Worm (Caenorhabditis elegans) whole organism, mixed stage, embryonic: ENCODE measurements around the gene mdt-1.2.

Experiments used
- ceh-43 ChIP-seq: fragments of 200-800 bp; sonication (Bioruptor generic); optimal IDR thresholded peaks from 2 replicates; lab custom pipeline; 2018; ENCODE audit warnings: mild to moderate bottlenecking, missing genetic modification characterization, moderate library complexity, missing compliant biosample characterization
- ceh-83 ChIP-seq: fragments of 200-800 bp; sonication (Bioruptor generic); optimal IDR thresholded peaks from 2 replicates; lab custom pipeline; 2018; ENCODE audit warnings: mild to moderate bottlenecking, missing genetic modification characterization, missing compliant biosample characterization
- ces-1 ChIP-seq: fragments of 150-350 bp; optimal IDR thresholded peaks from 2 replicates; lab custom pipeline; 2014; ENCODE audit warnings: missing biosample characterization, missing genetic modification reagents, missing genetic modification characterization
- cnd-1 ChIP-seq: fragments of 200-800 bp; sonication (Bioruptor generic); optimal IDR thresholded peaks from 2 replicates; lab custom pipeline; 2018; ENCODE audit warnings: mild to moderate bottlenecking, missing genetic modification characterization, missing compliant biosample characterization
- drap-1 ChIP-seq: fragments of 200-800 bp; sonication (Bioruptor generic); optimal IDR thresholded peaks from 3 replicates; lab custom pipeline; 2018; ENCODE audit warnings: mild to moderate bottlenecking, missing genetic modification characterization, missing compliant biosample characterization
- elt-1 ChIP-seq: sonication (generic microtip); optimal IDR thresholded peaks from 2 replicates; lab custom pipeline; 2017; ENCODE audit warnings: missing genetic modification characterization, mild to moderate bottlenecking, missing compliant biosample characterization, antibody characterized with exemption, moderate library complexity, borderline replicate concordance; ENCODE audit not compliant: insufficient read depth
- elt-3 ChIP-seq: fragments of 150-350 bp; optimal IDR thresholded peaks from 2 replicates; lab custom pipeline; 2014; ENCODE audit warnings: missing biosample characterization, missing genetic modification characterization
- flh-1 ChIP-seq: fragments of 200-800 bp; sonication (Bioruptor generic); optimal IDR thresholded peaks from 2 replicates; lab custom pipeline; 2018; ENCODE audit warnings: mild to moderate bottlenecking, missing genetic modification characterization, moderate library complexity, missing compliant biosample characterization
- hlh-1 ChIP-seq: fragments of 150-350 bp; optimal IDR thresholded peaks from 2 replicates; lab custom pipeline; 2014; ENCODE audit warnings: missing biosample characterization, missing genetic modification reagents, missing genetic modification characterization
- lin-13 ChIP-seq: fragments of 150-350 bp; optimal IDR thresholded peaks from 2 replicates; lab custom pipeline; 2014; ENCODE audit warnings: missing biosample characterization, missing genetic modification characterization
- lin-32 ChIP-seq: fragments of 200-800 bp; sonication (Bioruptor generic); optimal IDR thresholded peaks from 2 replicates; lab custom pipeline; 2018; ENCODE audit warnings: mild to moderate bottlenecking, missing genetic modification characterization, missing compliant biosample characterization
- mab-5 ChIP-seq: fragments of 150-350 bp; optimal IDR thresholded peaks from 2 replicates; lab custom pipeline; 2014; ENCODE audit warnings: missing biosample characterization, missing genetic modification characterization
- mep-1 ChIP-seq: fragments of 150-350 bp; optimal IDR thresholded peaks from 2 replicates; lab custom pipeline; 2017; ENCODE audit warnings: missing biosample characterization, missing genetic modification reagents, missing genetic modification characterization, inconsistent platforms
- mls-2 ChIP-seq: sonication (generic microtip); optimal IDR thresholded peaks from 2 replicates; lab custom pipeline; 2016; ENCODE audit warnings: mild to moderate bottlenecking, missing genetic modification characterization, moderate library complexity, missing compliant biosample characterization
- nhr-12 ChIP-seq: fragments of 150-350 bp; optimal IDR thresholded peaks from 2 replicates; lab custom pipeline; 2014; ENCODE audit warnings: missing biosample characterization, missing genetic modification characterization
- nhr-2 ChIP-seq: fragments of 150-350 bp; optimal IDR thresholded peaks from 2 replicates; lab custom pipeline; 2014; ENCODE audit warnings: missing biosample characterization, missing genetic modification characterization
- nhr-237 ChIP-seq: fragments of 150-350 bp; optimal IDR thresholded peaks from 2 replicates; lab custom pipeline; 2014; ENCODE audit warnings: missing biosample characterization, missing genetic modification characterization
- nhr-28 ChIP-seq: fragments of 150-350 bp; optimal IDR thresholded peaks from 2 replicates; lab custom pipeline; 2014; ENCODE audit warnings: missing biosample characterization, missing genetic modification characterization
- nhr-76 ChIP-seq: sonication (generic microtip); optimal IDR thresholded peaks from 2 replicates; lab custom pipeline; 2017; ENCODE audit warnings: missing biosample characterization, missing genetic modification characterization
- sem-2 ChIP-seq: fragments of 200-800 bp; sonication (Bioruptor generic); optimal IDR thresholded peaks from 2 replicates; lab custom pipeline; 2018; ENCODE audit warnings: mild to moderate bottlenecking, missing genetic modification characterization, missing compliant biosample characterization
- snpc-4 ChIP-seq: fragments of 150-350 bp; optimal IDR thresholded peaks from 2 replicates; lab custom pipeline; 2014; ENCODE audit warnings: missing biosample characterization, missing genetic modification characterization
- sptf-1 ChIP-seq: sonication (generic microtip); optimal IDR thresholded peaks from 2 replicates; lab custom pipeline; 2017; ENCODE audit warnings: mild to moderate bottlenecking, missing genetic modification characterization, moderate library complexity, missing compliant biosample characterization
- tbx-8 ChIP-seq: fragments of 200-800 bp; sonication (Bioruptor generic); optimal IDR thresholded peaks from 2 replicates; lab custom pipeline; 2018; ENCODE audit warnings: mild to moderate bottlenecking, missing genetic modification characterization, moderate library complexity, missing compliant biosample characterization
- unc-120 ChIP-seq: sonication (generic microtip); optimal IDR thresholded peaks from 2 replicates; lab custom pipeline; 2017; ENCODE audit warnings: missing genetic modification characterization, missing compliant biosample characterization; ENCODE audit not compliant: poor library complexity, severe bottlenecking
- unc-39 ChIP-seq: fragments of 150-350 bp; optimal IDR thresholded peaks from 2 replicates; lab custom pipeline; 2014; ENCODE audit warnings: missing biosample characterization, missing genetic modification characterization
- unc-62 ChIP-seq: fragments of 150-350 bp; optimal IDR thresholded peaks from 2 replicates; lab custom pipeline; 2014; ENCODE audit warnings: missing biosample characterization, missing genetic modification reagents, missing genetic modification characterization
- zip-8 ChIP-seq: fragments of 150-350 bp; optimal IDR thresholded peaks from 2 replicates; lab custom pipeline; 2014; ENCODE audit warnings: missing biosample characterization, missing genetic modification characterization
- ztf-11 ChIP-seq: fragments of 150-350 bp; optimal IDR thresholded peaks from 2 replicates; lab custom pipeline; 2014; ENCODE audit warnings: missing biosample characterization, missing genetic modification characterization

Gene mdt-1.2

DNA sequence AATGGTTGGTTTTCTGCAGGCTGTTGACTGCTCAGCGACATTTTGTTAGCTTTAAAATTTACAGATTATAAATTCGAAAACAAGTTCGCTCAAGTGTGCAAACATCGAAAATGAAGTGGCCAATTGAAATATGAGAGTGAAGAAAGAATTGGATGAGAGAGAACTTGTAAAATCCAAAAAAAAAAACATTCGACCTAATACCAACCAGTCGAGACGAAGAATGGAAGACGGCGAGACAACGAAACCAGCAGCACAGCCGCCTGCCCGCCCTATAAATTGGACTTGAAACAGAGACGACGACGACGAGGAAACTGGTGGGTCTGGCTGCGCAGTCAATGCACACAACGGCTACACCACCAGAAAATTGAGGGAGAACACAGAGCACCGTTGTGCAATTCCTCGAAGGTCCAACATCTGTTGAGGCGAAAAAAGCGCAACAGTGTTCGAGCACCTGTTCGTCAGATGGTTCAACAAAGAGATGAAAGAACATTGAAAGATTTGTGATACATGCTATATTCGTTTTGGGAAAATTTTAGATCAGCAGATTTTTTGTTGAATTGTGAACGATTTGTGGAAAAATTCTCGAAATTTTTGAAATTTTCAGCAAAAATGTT is 1.3 kb upstream of the mdt-1.2 start, which contains the start of gene T23C6.4:
T23C6.4 (minus strand) TSS at position 51 of the 614 bp plus-strand sequence.
- no peak for TF ChIP-seq mab-5
- no peak for TF ChIP-seq unc-120 (tag; lab: Kevin White, UChicago)
- peak; percentile 88 for TF ChIP-seq hlh-1 (tag; lab: Kevin White, UChicago)
- TF ChIP-seq cnd-1 (tag; lab: Kevin White, UChicago): peak; percentile 64
- TF ChIP-seq unc-62 (GFP tag; lab: Kevin White, UChicago): no peak
- no peak for TF ChIP-seq nhr-76 (tag; lab: Kevin White, UChicago)
- no peak for TF ChIP-seq sem-2 (GFP tag; lab: Kevin White, UChicago)
- no peak for TF ChIP-seq nhr-28 (tag; lab: Kevin White, UChicago)
- peak; percentile 89 for TF ChIP-seq lin-32 (GFP tag; lab: Kevin White, UChicago)

DNA sequence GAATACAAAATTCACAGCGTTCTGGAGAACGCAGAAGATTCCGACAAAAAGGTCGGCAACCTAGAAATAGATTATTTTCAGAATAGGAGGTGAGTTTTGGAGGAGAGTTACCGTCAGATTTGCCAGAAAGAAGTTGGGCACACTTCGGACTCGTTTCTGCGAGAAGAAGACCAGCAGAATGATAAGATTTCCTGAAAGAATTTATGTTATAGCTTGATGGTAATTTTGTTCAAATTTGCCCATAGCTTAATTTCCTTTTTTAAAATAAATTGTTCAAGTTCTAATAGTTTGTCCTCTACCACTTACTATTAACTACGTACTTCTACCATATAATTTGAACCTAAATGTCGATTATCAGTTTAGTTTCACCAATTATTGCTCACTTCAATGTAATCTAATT is 5.8 kb downstream of the mdt-1.2 start:
- TF ChIP-seq nhr-12: no peak
- TF ChIP-seq, all 35 proteins: peak for 0

DNA sequence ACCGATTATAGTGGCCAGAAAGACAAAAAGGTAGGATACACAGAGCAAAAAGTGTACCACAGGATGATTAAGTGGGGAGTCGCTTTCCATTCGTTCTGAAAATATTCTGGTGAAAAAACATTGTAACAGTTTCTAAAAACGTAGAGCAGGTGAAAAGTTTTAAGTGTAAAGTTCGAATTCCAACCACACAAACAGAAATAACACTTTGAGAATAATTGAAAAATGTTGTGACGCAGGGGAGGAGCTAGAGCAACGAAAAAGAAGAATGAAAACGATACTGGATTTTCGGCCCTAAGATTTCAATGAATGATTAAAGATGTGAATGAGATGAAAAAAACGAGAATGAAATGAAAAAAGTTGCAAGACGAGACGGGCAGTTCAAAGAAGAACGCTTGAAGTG is 6.5 kb downstream of the mdt-1.2 start, which contains the start of gene npr-21:
npr-21 (minus strand) TSS at position 101 of the 400 bp plus-strand sequence.
- no peak for TF ChIP-seq unc-39
- TF ChIP-seq elt-1 (tag; lab: Kevin White, UChicago): no peak
- no peak for TF ChIP-seq lin-32 (GFP tag; lab: Kevin White, UChicago)
- no peak for TF ChIP-seq unc-62 (GFP tag; lab: Kevin White, UChicago)
- TF ChIP-seq nhr-12: no peak
- TF ChIP-seq snpc-4 (tag; lab: Kevin White, UChicago): no peak
- TF ChIP-seq mab-5: no peak
- TF ChIP-seq ceh-83 (GFP tag; lab: Kevin White, UChicago): no peak
- TF ChIP-seq tbx-8 (GFP tag; lab: Kevin White, UChicago): no peak
- TF ChIP-seq ztf-11 (tag; lab: Kevin White, UChicago): no peak
- TF ChIP-seq mep-1 (tag; lab: Kevin White, UChicago): no peak

DNA sequence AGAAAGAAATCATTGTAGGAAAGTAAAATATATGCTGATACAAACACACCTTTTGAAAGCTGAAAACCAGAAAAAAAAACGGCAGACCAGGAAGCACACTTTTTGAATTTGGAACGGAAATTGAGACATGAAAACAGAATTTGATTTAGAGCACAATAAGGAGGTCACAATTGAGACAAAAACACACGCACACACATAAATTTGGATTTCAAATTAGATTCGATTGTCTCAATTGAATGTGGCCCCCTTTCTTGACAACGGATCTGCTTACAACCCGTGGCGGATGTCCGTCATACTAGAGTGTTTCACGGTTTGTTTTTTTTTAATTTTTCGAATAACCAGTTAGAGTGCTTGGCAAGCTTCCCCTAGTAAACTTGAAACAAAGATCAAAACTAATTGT is 16.8 kb downstream of the mdt-1.2 start:
- no peak for TF ChIP-seq flh-1
- TF ChIP-seq hlh-1 (tag; lab: Kevin White, UChicago): no peak
- no peak for TF ChIP-seq ztf-11 (tag; lab: Kevin White, UChicago)
- TF ChIP-seq ces-1 (GFP tag; lab: Kevin White, UChicago): no peak
- TF ChIP-seq zip-8: no peak
- no peak for TF ChIP-seq nhr-76 (tag; lab: Kevin White, UChicago)
- no peak for TF ChIP-seq nhr-2 (tag; lab: Kevin White, UChicago)
- TF ChIP-seq lin-32 (GFP tag; lab: Kevin White, UChicago): no peak
- TF ChIP-seq ceh-43 (GFP tag; lab: Kevin White, UChicago): no peak
- TF ChIP-seq mep-1 (tag; lab: Kevin White, UChicago): no peak
- no peak for TF ChIP-seq mls-2 (tag; lab: Kevin White, UChicago)
- no peak for TF ChIP-seq nhr-28 (tag; lab: Kevin White, UChicago)
- TF ChIP-seq ceh-83 (GFP tag; lab: Kevin White, UChicago): no peak
- no peak for TF ChIP-seq nhr-237 (tag; lab: Kevin White, UChicago)
- TF ChIP-seq unc-120 (tag; lab: Kevin White, UChicago): no peak

DNA sequence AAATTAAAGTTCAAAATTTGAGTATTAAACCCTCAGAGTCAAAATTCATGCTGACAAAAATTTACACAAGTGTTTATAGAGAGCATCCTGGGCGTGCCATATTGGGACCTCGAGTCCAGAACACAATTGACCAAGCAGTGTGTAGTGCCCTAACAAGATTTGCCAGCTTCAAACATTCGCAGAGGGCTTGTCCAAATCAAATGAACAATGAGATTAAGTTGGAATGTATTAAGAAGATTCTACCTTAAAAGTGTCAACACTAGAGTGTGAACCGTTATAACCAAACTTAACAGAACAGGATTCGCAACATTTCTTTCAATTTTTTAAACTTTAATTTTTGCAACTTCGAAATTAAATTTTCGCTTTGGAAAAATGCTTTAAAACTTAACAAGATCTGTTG is 19.1 kb downstream of the mdt-1.2 start:
- TF ChIP-seq nhr-76 (tag; lab: Kevin White, UChicago) (no peak), ces-1 (GFP tag; lab: Kevin White, UChicago) (peak; percentile 86), nhr-2 (tag; lab: Kevin White, UChicago) (no peak)

DNA sequence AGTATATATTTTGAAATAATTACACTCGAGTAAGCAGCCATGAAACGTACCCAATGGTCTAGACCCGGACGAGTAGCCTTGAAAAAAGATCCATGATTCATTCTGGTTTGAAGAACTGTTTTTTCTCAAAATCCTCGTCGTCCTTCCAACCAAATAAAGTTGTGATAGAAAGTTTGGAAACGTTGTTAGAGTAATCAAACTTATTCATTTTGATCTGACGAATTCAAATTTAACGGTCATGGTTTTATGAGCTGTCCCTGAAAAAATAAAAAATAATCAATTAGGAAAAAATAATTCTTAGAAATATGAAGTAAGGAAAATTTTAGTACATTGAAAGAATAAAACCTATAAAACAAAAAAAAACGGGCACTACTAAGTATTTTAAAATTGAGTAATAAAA is 25.4 kb downstream of the mdt-1.2 start, which contains the start of gene B0302.4:
B0302.4 (minus strand) TSS at position 101 of the 400 bp plus-strand sequence.
- TF ChIP-seq ceh-83 (GFP tag; lab: Kevin White, UChicago): no peak
- no peak for TF ChIP-seq sem-2 (GFP tag; lab: Kevin White, UChicago)
- no peak for TF ChIP-seq drap-1 (GFP tag; lab: Kevin White, UChicago)
- no peak for TF ChIP-seq nhr-12
- TF ChIP-seq lin-32 (GFP tag; lab: Kevin White, UChicago): no peak
- no peak for TF ChIP-seq lin-13 (tag; lab: Kevin White, UChicago)
- TF ChIP-seq unc-62 (GFP tag; lab: Kevin White, UChicago): no peak
- no peak for TF ChIP-seq unc-39
- TF ChIP-seq unc-120 (tag; lab: Kevin White, UChicago): no peak
- TF ChIP-seq elt-3 (tag; lab: Kevin White, UChicago): no peak
- TF ChIP-seq sptf-1 (tag; lab: Kevin White, UChicago): no peak
- TF ChIP-seq nhr-2 (tag; lab: Kevin White, UChicago): no peak
- TF ChIP-seq snpc-4 (tag; lab: Kevin White, UChicago): no peak
- no peak for TF ChIP-seq elt-1 (tag; lab: Kevin White, UChicago)
